Fruit fly (Drosophila melanogaster): ENCODE measurements around the gene CG14151.

CG14151 gene

DNA sequence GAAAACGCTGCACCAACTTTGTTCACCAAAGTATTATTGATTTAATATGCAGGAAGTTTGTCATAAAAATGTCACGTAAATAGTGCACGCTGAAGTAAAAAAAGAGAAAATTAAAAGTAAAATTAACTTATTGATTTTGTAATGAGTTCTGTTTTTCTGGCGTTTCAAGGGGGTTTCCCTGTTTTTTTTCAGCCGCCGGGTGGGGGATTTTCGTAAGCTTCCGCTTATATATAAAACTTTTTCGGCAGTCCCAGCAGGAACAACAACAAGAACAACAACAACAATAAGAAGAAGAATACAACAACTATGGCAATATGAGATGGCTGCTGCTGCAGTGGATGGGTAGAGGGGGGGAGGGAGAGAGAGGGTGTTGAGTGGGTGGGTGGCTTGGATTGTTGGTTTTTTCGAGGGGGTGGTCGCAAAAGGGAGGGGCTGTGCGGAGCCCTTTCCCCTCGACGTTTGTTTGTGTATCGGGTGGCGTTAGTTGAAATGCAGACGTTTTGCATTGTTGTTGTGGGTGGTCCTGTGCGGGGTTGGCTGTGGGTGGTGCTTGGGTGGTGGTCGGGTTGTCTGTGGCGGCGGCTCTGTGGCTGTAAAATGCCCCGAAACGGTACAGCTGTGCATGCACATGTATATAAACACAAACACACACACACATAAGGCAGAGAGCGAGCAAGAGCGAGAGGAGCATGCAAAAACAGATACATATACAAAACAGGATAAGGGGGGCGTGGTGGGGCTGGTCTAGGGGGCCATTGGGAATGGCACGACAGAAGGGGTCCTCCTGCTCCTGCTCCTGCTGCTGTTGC is 41.5 kb upstream of the CG14151 start:
- TF ChIP-seq ss (GFP tag; optimal IDR thresholded peaks at IDR 0.05) (no peak), Gug (GFP tag; IDR thresholded peaks at IDR 0.05) (no peak), Blimp-1 (GFP tag; optimal IDR thresholded peaks at IDR 0.05) (no peak), Hr39 (GFP tag; optimal IDR thresholded peaks at IDR 0.05) (no peak), CG3032 (tag; optimal IDR thresholded peaks at IDR 0.05) (no peak), Ets96B (tag; optimal IDR thresholded peaks at IDR 0.05) (no peak), CG31627 (GFP tag; optimal IDR thresholded peaks at IDR 0.05) (no peak), OdsH (GFP tag; optimal IDR thresholded peaks at IDR 0.05) (no peak), CG6854 (GFP tag; optimal IDR thresholded peaks at IDR 0.05) (no peak), Sox15 (GFP tag; optimal IDR thresholded peaks at IDR 0.05) (no peak)

DNA sequence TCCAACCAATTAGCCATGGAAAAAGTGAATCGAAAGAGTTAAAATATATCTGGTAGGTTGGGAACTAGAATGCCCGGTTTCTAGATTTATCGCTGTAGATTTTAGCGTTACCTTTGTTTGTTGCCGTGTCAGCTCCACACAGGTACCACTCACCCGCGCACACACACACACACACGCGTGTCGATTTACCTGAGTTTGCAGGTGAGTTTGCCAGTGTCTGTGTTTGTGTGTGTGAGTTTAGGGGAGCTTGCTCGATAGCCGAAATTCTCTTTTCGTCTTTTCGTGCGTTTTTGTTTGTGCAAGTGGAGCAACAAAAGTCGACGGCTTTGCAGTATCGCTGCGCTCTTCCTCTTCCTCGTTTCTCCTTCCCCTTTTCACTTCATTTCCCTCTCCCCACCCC is 39.1 kb upstream of the CG14151 start:
- TF ChIP-seq dac (GFP tag; optimal IDR thresholded peaks at IDR 0.05) (no peak), pdm3 (GFP tag; optimal IDR thresholded peaks at IDR 0.05) (no peak), Ets96B (tag; optimal IDR thresholded peaks at IDR 0.05) (no peak), vri (GFP tag; optimal IDR thresholded peaks at IDR 0.05) (peak; percentile 31), Smox (GFP tag; optimal IDR thresholded peaks at IDR 0.05) (no peak), fd59A (GFP tag; optimal IDR thresholded peaks at IDR 0.05) (no peak), fkh (GFP tag; optimal IDR thresholded peaks at IDR 0.05) (peak; percentile 4), acj6 (GFP tag; optimal IDR thresholded peaks at IDR 0.05) (no peak), Hr39 (GFP tag; optimal IDR thresholded peaks at IDR 0.05) (no peak), fd85E (GFP tag; optimal IDR thresholded peaks at IDR 0.05) (no peak), ss (GFP tag; optimal IDR thresholded peaks at IDR 0.05) (no peak), Ets21C (GFP tag; optimal IDR thresholded peaks at IDR 0.05) (no peak)

DNA sequence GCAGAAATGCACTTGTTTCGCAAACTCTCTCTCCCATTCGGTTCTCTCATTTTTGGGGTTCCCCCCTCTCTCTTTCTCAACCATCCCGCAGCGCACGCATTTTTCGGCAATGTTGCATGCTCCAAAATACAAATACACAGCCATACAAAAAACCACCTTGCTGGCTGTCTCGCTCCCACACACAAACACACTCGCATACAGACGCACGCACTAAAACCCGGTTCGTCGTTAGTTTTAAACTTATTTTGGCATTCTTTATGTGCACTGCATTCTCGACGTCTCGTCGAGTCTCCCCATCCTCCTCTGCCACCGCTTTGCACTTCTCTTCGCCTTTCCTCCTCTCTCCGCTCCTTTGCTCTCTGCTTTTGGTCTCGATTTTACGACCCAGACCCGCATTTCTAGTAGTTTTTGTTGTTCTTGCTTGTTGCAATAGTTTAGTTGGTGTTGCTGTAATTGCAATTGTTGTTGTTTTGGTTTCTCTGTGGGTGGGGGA is 38.3 kb upstream of the CG14151 start:
- TF ChIP-seq CG6792 (GFP tag; optimal IDR thresholded peaks at IDR 0.05) = no peak
- TF ChIP-seq CG6276 (GFP tag; optimal IDR thresholded peaks at IDR 0.05) = no peak
- peak; percentile 50; the same call in 1 of the 3 replicates for TF ChIP-seq eg (GFP tag; IDR thresholded peaks at IDR 0.05)
- no peak for TF ChIP-seq CG3919 (GFP tag; optimal IDR thresholded peaks at IDR 0.05)

DNA sequence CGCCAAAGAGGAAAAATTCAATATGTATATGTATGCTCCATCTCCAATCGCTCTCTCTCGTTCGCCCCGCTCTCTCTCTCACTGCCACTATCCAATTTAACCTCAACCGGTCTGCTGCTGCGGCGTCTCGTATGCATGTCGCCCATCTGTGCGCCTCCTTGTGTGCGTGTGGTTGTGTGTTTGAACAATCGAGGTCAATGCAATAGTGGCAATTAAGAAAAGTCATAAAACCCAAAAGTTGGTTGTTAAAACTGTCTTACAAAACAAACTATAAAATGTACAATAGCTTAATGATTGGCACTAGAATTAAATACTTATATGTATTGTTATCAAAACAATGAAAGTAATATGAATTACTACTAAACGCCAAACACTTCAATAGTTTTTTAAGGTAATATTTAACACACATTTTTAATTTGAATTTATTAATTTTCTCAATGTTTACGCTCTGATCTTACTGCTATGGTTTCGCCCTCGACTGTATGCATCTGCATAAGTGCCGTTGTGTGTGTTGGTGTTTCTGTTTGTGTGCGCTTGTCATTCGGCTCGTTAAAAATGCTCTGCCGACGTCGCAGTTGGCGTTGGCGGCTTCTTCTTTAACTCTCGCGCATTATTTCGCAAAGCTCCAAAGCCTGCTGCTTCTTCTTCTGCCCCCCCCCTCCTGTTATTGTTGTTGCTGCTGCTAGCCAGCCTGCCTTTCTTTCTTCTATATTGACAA is 37.3 kb upstream of the CG14151 start:
- TF ChIP-seq fd85E (GFP tag; optimal IDR thresholded peaks at IDR 0.05) = peak; percentile 92
- TF ChIP-seq CG15336 (GFP tag; IDR thresholded peaks at IDR 0.05) = peak; percentile 98
- peak; percentile 99 for TF ChIP-seq net (GFP tag; optimal IDR thresholded peaks at IDR 0.05)
- peak; percentile 99 for TF ChIP-seq CG32006 (GFP tag; optimal IDR thresholded peaks at IDR 0.05)
- peak; percentile 99 for TF ChIP-seq dsx (GFP tag; optimal IDR thresholded peaks at IDR 0.05; ENCODE audit: poor library complexity, severe bottlenecking)
- peak; percentile 98 for TF ChIP-seq CG8319 (GFP tag; optimal IDR thresholded peaks at IDR 0.05)
- TF ChIP-seq CG10669 (GFP tag; optimal IDR thresholded peaks at IDR 0.05) = peak; percentile 98
- peak; percentile 99 for TF ChIP-seq CG6276 (GFP tag; optimal IDR thresholded peaks at IDR 0.05)
- peak; percentile 95 for TF ChIP-seq Blimp-1 (GFP tag; optimal IDR thresholded peaks at IDR 0.05)
- TF ChIP-seq eg (GFP tag; IDR thresholded peaks at IDR 0.05) = peak; percentile 96
- peak; percentile 95 for TF ChIP-seq vri (GFP tag; optimal IDR thresholded peaks at IDR 0.05)
- peak; percentile 100 for TF ChIP-seq Eip78C (GFP tag)
- peak; percentile 91 for TF ChIP-seq Ets21C (GFP tag; optimal IDR thresholded peaks at IDR 0.05)
- TF ChIP-seq CG11902 (GFP tag; optimal IDR thresholded peaks at IDR 0.05) = peak; percentile 96
- peak; percentile 98 for TF ChIP-seq CG3919 (GFP tag; optimal IDR thresholded peaks at IDR 0.05)
- TF ChIP-seq CG1621 (tag; optimal IDR thresholded peaks at IDR 0.05) = peak; percentile 96
- peak; percentile 98 for TF ChIP-seq pdm3 (GFP tag; optimal IDR thresholded peaks at IDR 0.05)
- peak; percentile 98 for TF ChIP-seq CG16779 (tag; optimal IDR thresholded peaks at IDR 0.05)
- peak; percentile 91 for TF ChIP-seq CG6163 (GFP tag; IDR thresholded peaks at IDR 0.05)
- peak; percentile 40 for TF ChIP-seq Hr38 (GFP tag; optimal IDR thresholded peaks at IDR 0.05)
- TF ChIP-seq Lpt (GFP tag; optimal IDR thresholded peaks at IDR 0.05) = peak; percentile 98
- TF ChIP-seq Sox14 (GFP tag; optimal IDR thresholded peaks at IDR 0.05) = peak; percentile 97
- peak; percentile 95 for TF ChIP-seq CG11294 (GFP tag; IDR thresholded peaks at IDR 0.05)
- TF ChIP-seq spab (GFP tag; optimal IDR thresholded peaks at IDR 0.05) = peak; percentile 99
- TF ChIP-seq CG6854 (GFP tag; optimal IDR thresholded peaks at IDR 0.05) = peak; percentile 98
- peak; percentile 97 for TF ChIP-seq Sox15 (GFP tag; optimal IDR thresholded peaks at IDR 0.05)
- TF ChIP-seq CG8632 (GFP tag; optimal IDR thresholded peaks at IDR 0.05) = peak; percentile 99
- peak; percentile 92 for TF ChIP-seq Hr39 (GFP tag; optimal IDR thresholded peaks at IDR 0.05)
- peak; percentile 98 for TF ChIP-seq CG9139 (GFP tag; optimal IDR thresholded peaks at IDR 0.05)

All from whole organism, prepupa.